Worm (Caenorhabditis elegans): Measurements from ENCODE around the gene tbc-7.

tbc-7 gene

DNA sequence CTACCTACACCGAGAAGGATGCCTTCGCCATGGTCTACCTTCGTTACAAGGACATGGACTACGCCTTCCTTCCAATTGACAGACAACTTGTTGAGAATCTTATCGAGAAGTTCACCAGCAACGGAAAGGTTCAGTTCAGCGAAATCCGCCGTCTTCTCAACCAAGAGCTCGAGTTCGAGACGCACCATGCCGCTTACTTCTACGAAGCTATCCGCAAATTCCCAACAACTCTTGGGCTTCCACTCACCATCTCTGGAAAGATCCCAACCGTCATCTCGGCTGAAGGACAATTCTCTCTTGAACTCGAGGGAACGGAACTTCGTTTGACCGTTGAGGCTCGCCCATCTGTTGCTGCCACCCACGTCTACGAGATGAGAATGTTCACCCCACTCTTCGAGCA is 30.7 kb upstream of the tbc-7 start:
- TF ChIP-seq ceh-24 (tag; optimal IDR thresholded peaks at IDR 0.05): no peak
- TF ChIP-seq ceh-22 (tag; optimal IDR thresholded peaks at IDR 0.05): no peak
- TF ChIP-seq ceh-9 (tag; optimal IDR thresholded peaks at IDR 0.05): no peak
- no peak for TF ChIP-seq syd-9 (tag; optimal IDR thresholded peaks at IDR 0.05)
- no peak for TF ChIP-seq ceh-18 (tag; optimal IDR thresholded peaks at IDR 0.05)
- no peak for TF ChIP-seq ceh-34 (tag; optimal IDR thresholded peaks at IDR 0.05)
- no peak for TF ChIP-seq K09A11.1 (tag; optimal IDR thresholded peaks at IDR 0.05; ENCODE audit: insufficient read depth)
- no peak for TF ChIP-seq fkh-6 (tag; optimal IDR thresholded peaks at IDR 0.05)
- TF ChIP-seq ceh-2 (tag; optimal IDR thresholded peaks at IDR 0.05): no peak
- no peak for TF ChIP-seq K02D7.2 (tag; optimal IDR thresholded peaks at IDR 0.05)
- TF ChIP-seq ceh-31 (tag; optimal IDR thresholded peaks at IDR 0.05): no peak

ce11 chrX:5105703-5106102 is 28.4 kb upstream of the tbc-7 start:
- TF ChIP-seq ets-4 (tag; optimal IDR thresholded peaks at IDR 0.05) (no peak), elt-2 (tag; optimal IDR thresholded peaks at IDR 0.05) (no peak), ceh-18 (tag; optimal IDR thresholded peaks at IDR 0.05) (no peak), unc-86 (tag; optimal IDR thresholded peaks at IDR 0.05) (no peak), lim-6 (tag; optimal IDR thresholded peaks at IDR 0.05) (no peak), ceh-6 (GFP tag; optimal IDR thresholded peaks at IDR 0.05) (no peak), fkh-10 (GFP tag; optimal IDR thresholded peaks at IDR 0.05) (no peak), ceh-9 (tag; optimal IDR thresholded peaks at IDR 0.05) (no peak), ceh-30 (tag; optimal IDR thresholded peaks at IDR 0.05) (no peak), pat-9 (tag; optimal IDR thresholded peaks at IDR 0.05) (no peak), hlh-6 (tag; optimal IDR thresholded peaks at IDR 0.05) (no peak), lin-11 (tag; optimal IDR thresholded peaks at IDR 0.05) (no peak), ceh-45 (GFP tag; IDR thresholded peaks at IDR 0.05) (no peak), dve-1 (tag; optimal IDR thresholded peaks at IDR 0.05) (no peak), F13H6.1 (tag; optimal IDR thresholded peaks at IDR 0.05) (no peak), hlh-15 (tag; optimal IDR thresholded peaks at IDR 0.05) (no peak)

DNA sequence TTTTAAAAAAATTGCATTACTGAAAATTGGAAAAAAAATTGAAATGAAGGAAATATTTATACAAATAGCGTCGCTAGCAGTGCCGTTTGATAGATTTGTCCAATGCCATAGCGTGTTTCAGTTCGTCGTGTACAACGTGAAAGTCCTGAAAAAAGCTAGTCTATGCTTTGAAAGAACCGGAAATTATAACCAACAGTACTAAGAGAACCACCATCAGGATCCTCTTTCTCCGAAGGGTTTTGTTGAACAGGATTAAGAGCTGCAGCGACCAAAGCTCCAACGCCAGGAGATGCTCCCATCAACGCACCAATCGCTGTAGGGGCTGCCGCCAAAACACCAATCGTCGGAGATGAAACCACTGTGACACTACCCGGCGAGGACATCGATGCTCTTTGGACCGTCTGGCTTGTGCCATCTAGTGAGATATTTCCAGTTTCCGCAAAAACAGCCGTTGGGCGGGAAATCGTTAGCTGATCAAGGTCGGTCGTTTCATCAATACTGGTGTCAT is 27.8 kb upstream of the tbc-7 start:
- TF ChIP-seq ref-2 (tag; optimal IDR thresholded peaks at IDR 0.05) (no peak), nfya-1 (tag; optimal IDR thresholded peaks at IDR 0.05) (no peak), pax-1 (tag; optimal IDR thresholded peaks at IDR 0.05) (no peak), ets-4 (tag; optimal IDR thresholded peaks at IDR 0.05) (no peak), ceh-31 (tag; optimal IDR thresholded peaks at IDR 0.05) (no peak), hlh-6 (tag; optimal IDR thresholded peaks at IDR 0.05) (no peak), syd-9 (tag; optimal IDR thresholded peaks at IDR 0.05) (no peak), C38D4.7 (GFP tag; optimal IDR thresholded peaks at IDR 0.05) (no peak), sox-4 (tag; optimal IDR thresholded peaks at IDR 0.05) (no peak), hlh-13 (GFP tag; optimal IDR thresholded peaks at IDR 0.05) (no peak), pat-9 (tag; optimal IDR thresholded peaks at IDR 0.05) (no peak), pha-4 (tag; optimal IDR thresholded peaks at IDR 0.05) (no peak), ztf-16 (tag; optimal IDR thresholded peaks at IDR 0.05) (no peak), ceh-19 (GFP tag; optimal IDR thresholded peaks at IDR 0.05) (no peak), elt-2 (tag; optimal IDR thresholded peaks at IDR 0.05) (no peak), ceh-48 (tag; optimal IDR thresholded peaks at IDR 0.05) (no peak), ttx-3 (tag; optimal IDR thresholded peaks at IDR 0.05) (no peak), ceh-30 (tag; optimal IDR thresholded peaks at IDR 0.05) (no peak), ceh-24 (tag; optimal IDR thresholded peaks at IDR 0.05) (no peak)

ce11 chrX:5106942-5107341 is 27.1 kb upstream of the tbc-7 start, which contains the start of gene C42D8.9:
TSS of gene C42D8.9 (minus strand) at chrX:5107042.
- no peak for TF ChIP-seq ceh-18 (tag; optimal IDR thresholded peaks at IDR 0.05)
